Worm (Caenorhabditis elegans): ENCODE measurements around the gene K06A4.7.

DNA sequence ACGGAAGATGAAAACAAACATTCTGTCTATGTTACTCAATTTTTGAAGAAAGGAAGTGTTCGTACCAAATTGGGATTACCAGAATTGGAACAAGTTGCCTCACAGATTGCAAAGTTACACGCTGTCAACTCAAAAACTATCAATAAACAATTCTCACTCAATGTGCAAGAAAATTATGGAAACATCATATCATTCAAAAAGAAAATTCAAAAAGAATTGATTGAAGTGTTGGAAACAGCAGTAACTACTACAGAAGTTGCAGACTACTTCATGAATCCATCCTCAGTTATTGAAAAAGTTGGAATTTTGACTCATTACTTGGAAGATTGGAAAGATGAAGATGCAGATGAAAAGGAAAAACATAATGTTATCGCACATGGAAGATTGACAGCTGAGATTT is 36.7 kb upstream of the K06A4.7 start:
- TF ChIP-seq nhr-10 (tag; optimal IDR thresholded peaks at IDR 0.05) (no peak), nhr-25 (tag; optimal IDR thresholded peaks at IDR 0.05) (no peak), lin-13 (GFP tag; optimal IDR thresholded peaks at IDR 0.05) (no peak), mab-5 (tag; optimal IDR thresholded peaks at IDR 0.05) (no peak), snpc-4 (tag; optimal IDR thresholded peaks at IDR 0.05) (no peak)
